Fruit fly (Drosophila melanogaster): Measurements from ENCODE around the gene mth.

mth gene

dm6 chr3L:346656-347640 lies at the start of gene mth (continued):
- TF ChIP-seq cato (GFP tag; optimal IDR thresholded peaks at IDR 0.05; ENCODE audit: borderline replicate concordance), result no peak
- TF ChIP-seq CG10274 (GFP tag; optimal IDR thresholded peaks at IDR 0.05), result no peak
- peak; percentile 15 for TF ChIP-seq her (GFP tag; optimal IDR thresholded peaks at IDR 0.05)
- TF ChIP-seq CG10654 (GFP tag; optimal IDR thresholded peaks at IDR 0.05), result no peak
- peak; percentile 53 for TF ChIP-seq slbo (GFP tag; IDR thresholded peaks at IDR 0.05)
- TF ChIP-seq tll (GFP tag; optimal IDR thresholded peaks at IDR 0.05), result peak in 1 of 2 experiments; percentile 90
- TF ChIP-seq cas (GFP tag; IDR thresholded peaks at IDR 0.05), result no peak
- no peak for TF ChIP-seq CG11085 (GFP tag; IDR thresholded peaks at IDR 0.05)
- peak; percentile 96 for TF ChIP-seq Opbp (GFP tag; IDR thresholded peaks at IDR 0.05; ENCODE audit: partially characterized antibody)
- TF ChIP-seq CG7745 (tag; optimal IDR thresholded peaks at IDR 0.05), result no peak
- TF ChIP-seq CG12299 (tag; optimal IDR thresholded peaks at IDR 0.05), result no peak
- TF ChIP-seq CG15269 (tag; optimal IDR thresholded peaks at IDR 0.05), result peak; percentile 12
- no peak for TF ChIP-seq CG3065 (GFP tag; optimal IDR thresholded peaks at IDR 0.05)
- no peak for TF ChIP-seq cad (GFP tag; optimal IDR thresholded peaks at IDR 0.05)
- TF ChIP-seq CG4404 (GFP tag; IDR thresholded peaks at IDR 0.05), result no peak
- TF ChIP-seq CHES-1-like (GFP tag; optimal IDR thresholded peaks at IDR 0.05), result peak; percentile 37
- TF ChIP-seq CG3726 (GFP tag; IDR thresholded peaks at IDR 0.05), result no peak
- TF ChIP-seq Hsf (GFP tag; optimal IDR thresholded peaks at IDR 0.05), result peak; percentile 69
- TF ChIP-seq YL-1 (GFP tag; optimal IDR thresholded peaks at IDR 0.05), result peak; percentile 34
- peak; percentile 74 for TF ChIP-seq zen (tag; optimal IDR thresholded peaks at IDR 0.05)
- no peak for TF ChIP-seq Mrtf (GFP tag; IDR thresholded peaks at IDR 0.05)
- no peak for TF ChIP-seq Fer1 (GFP tag; optimal IDR thresholded peaks at IDR 0.05)
- TF ChIP-seq odd (GFP tag; optimal IDR thresholded peaks at IDR 0.05), result no peak
- TF ChIP-seq CG10321 (GFP tag; IDR thresholded peaks at IDR 0.05), result no peak
- TF ChIP-seq CkIIα-i1 (GFP tag; IDR thresholded peaks at IDR 0.05), result no peak
- TF ChIP-seq CG8388 (GFP tag; optimal IDR thresholded peaks at IDR 0.05), result no peak
- TF ChIP-seq Taf1 (GFP tag; IDR thresholded peaks at IDR 0.05), result no peak; the same call in 1 of the 2 replicates
- TF ChIP-seq CG32767 (GFP tag; IDR thresholded peaks at IDR 0.05), result no peak
- TF ChIP-seq CG2889 (GFP tag; IDR thresholded peaks at IDR 0.05), result no peak
- no peak for TF ChIP-seq Usf (GFP tag; optimal IDR thresholded peaks at IDR 0.05)
- TF ChIP-seq CG10209 (GFP tag; optimal IDR thresholded peaks at IDR 0.05), result no peak
- TF ChIP-seq Spps (tag; optimal IDR thresholded peaks at IDR 0.05), result no peak
- TF ChIP-seq CG10366 (GFP tag; IDR thresholded peaks at IDR 0.05), result peak; percentile 51
- TF ChIP-seq Nf-YA (GFP tag; IDR thresholded peaks at IDR 0.05), result no peak
- TF ChIP-seq CG1529 (GFP tag; optimal IDR thresholded peaks at IDR 0.05), result no peak
- no peak for TF ChIP-seq gcm2 (GFP tag; optimal IDR thresholded peaks at IDR 0.05)
- peak; percentile 87 for TF ChIP-seq CG12659 (GFP tag; optimal IDR thresholded peaks at IDR 0.05)
- TF ChIP-seq CG10462 (GFP tag; optimal IDR thresholded peaks at IDR 0.05), result peak; percentile 24
- no peak for TF ChIP-seq zf30C (GFP tag; optimal IDR thresholded peaks at IDR 0.05)
- no peak for TF ChIP-seq CG11093 (GFP tag; IDR thresholded peaks at IDR 0.05)
- TF ChIP-seq Sox100B (GFP tag; optimal IDR thresholded peaks at IDR 0.05), result peak; percentile 22
- TF ChIP-seq Antp (GFP tag; optimal IDR thresholded peaks at IDR 0.05), result peak; percentile 28
- TF ChIP-seq NC2α (GFP tag; optimal IDR thresholded peaks at IDR 0.05), result peak; percentile 33
- no peak for TF ChIP-seq dimm (GFP tag; IDR thresholded peaks at IDR 0.05)
- peak; percentile 49 for TF ChIP-seq grau (tag; optimal IDR thresholded peaks at IDR 0.05)
- TF ChIP-seq Meics (GFP tag; optimal IDR thresholded peaks at IDR 0.05), result peak; percentile 8
- peak; percentile 39 for TF ChIP-seq grn (GFP tag; optimal IDR thresholded peaks at IDR 0.05)
- peak; percentile 40 for TF ChIP-seq cg (GFP tag; optimal IDR thresholded peaks at IDR 0.05)
- TF ChIP-seq slp2 (GFP tag; optimal IDR thresholded peaks at IDR 0.05), result peak; percentile 15
